Worm (Caenorhabditis elegans) whole organism, late embryonic: ENCODE results near the gene ccch-5.
"Not testable (repeated sequence)": the region's sequence is repeated elsewhere in the genome, so short reads cannot be mapped to it uniquely, and the experiment has no call there.

Source experiments
- ceh-9 ChIP-seq: sonication (generic microtip); optimal IDR thresholded peaks from 2 replicates; lab custom pipeline; 2016; ENCODE audit warnings: mild to moderate bottlenecking, missing genetic modification characterization, inconsistent platforms, missing compliant biosample characterization
- hlh-30 ChIP-seq: sonication (generic microtip); optimal IDR thresholded peaks from 2 replicates; lab custom pipeline; 2017; ENCODE audit warnings: antibody characterized with exemption, missing genetic modification characterization, missing compliant biosample characterization; ENCODE audit not compliant: insufficient read depth
- nhr-11 ChIP-seq: fragments of 150-350 bp; optimal IDR thresholded peaks from 2 replicates; lab custom pipeline; 2014; ENCODE audit warnings: missing biosample characterization, missing genetic modification characterization

DNA sequence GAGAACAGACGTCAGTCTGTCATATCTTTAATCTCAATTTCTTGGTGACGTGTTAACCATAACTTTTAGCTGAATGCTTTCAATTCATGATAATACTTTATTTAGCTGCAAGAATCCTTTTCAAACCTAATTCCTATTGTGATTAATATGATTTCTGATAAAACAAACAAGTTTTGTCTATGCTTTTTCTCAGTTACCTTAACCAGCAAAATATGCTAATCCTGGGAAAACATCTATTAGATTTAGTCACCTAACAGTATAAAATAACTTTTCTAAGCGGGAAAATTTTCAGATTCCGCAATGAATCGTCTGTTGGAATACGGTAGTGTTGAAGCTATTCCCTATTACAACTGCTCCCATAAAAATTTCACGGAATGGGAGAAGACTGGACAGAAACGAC lies 19.2 kb downstream of the ccch-5 start, which contains the start of gene Y57G11C.30:
- TF ChIP-seq hlh-30; ceh-9 (tag; lab: Kevin White, UChicago); nhr-11 (tag; lab: Kevin White, UChicago): not testable (repeated sequence)
